Worm (Caenorhabditis elegans) whole organism, young adult: ENCODE data around the gene fbxa-164.
A peak's percentile ranks its signal among the peaks of the same experiment; 100 is the strongest.
"Not testable (repeated sequence)": the region's sequence is repeated elsewhere in the genome, so short reads cannot be mapped to it uniquely, and the experiment has no call there.

Source experiments
- B0019.2 ChIP-seq: fragments of 200-800 bp; sonication (Bioruptor generic); conservative IDR thresholded peaks from 2 replicates; pipeline ENCODE4 v1.3.6; 2022; ENCODE audit warnings: missing genetic modification reagents, missing genetic modification characterization, missing compliant biosample characterization
- B0035.1 ChIP-seq: sonication (generic microtip); optimal IDR thresholded peaks from 2 replicates; lab custom pipeline; 2016; ENCODE audit warnings: missing genetic modification characterization, mild to moderate bottlenecking, missing compliant biosample characterization, missing genotype, missing genetic modification reagents
- B0261.1 ChIP-seq: sonication (generic microtip); optimal IDR thresholded peaks from 2 replicates; lab custom pipeline; 2016; ENCODE audit warnings: mild to moderate bottlenecking, missing genetic modification characterization, moderate library complexity, missing compliant biosample characterization
- D2030.7 ChIP-seq: fragments of 200-800 bp; sonication (Bioruptor generic); IDR thresholded peaks from 2 replicates; pipeline ENCODE4 v1.3.6; 2022; ENCODE audit warnings: missing genetic modification reagents, missing genetic modification characterization, missing compliant biosample characterization
- F10E7.11 ChIP-seq: sonication (generic microtip); optimal IDR thresholded peaks from 2 replicates; lab custom pipeline; 2017; ENCODE audit warnings: mild to moderate bottlenecking, missing genetic modification characterization, moderate library complexity, missing compliant biosample characterization
- F22D6.2 ChIP-seq: sonication (generic microtip); optimal IDR thresholded peaks from 2 replicates; lab custom pipeline; 2016; ENCODE audit warnings: mild to moderate bottlenecking, missing genetic modification characterization, missing compliant biosample characterization
- F23B12.7 ChIP-seq: sonication (generic microtip); optimal IDR thresholded peaks from 2 replicates; lab custom pipeline; 2017; ENCODE audit warnings: missing genetic modification characterization, mild to moderate bottlenecking, missing compliant biosample characterization, antibody characterized with exemption, moderate library complexity; ENCODE audit not compliant: insufficient read depth
- K11D2.4 ChIP-seq: fragments of 200-800 bp; sonication (Bioruptor generic); IDR thresholded peaks from 2 replicates; pipeline ENCODE4 v1.3.6; 2022; ENCODE audit warnings: missing genetic modification reagents, missing genetic modification characterization, missing compliant biosample characterization
- T07F8.4 ChIP-seq: sonication (generic microtip); optimal IDR thresholded peaks from 2 replicates; lab custom pipeline; 2016; ENCODE audit warnings: mild to moderate bottlenecking, missing genetic modification characterization, moderate library complexity, missing compliant biosample characterization
- Y53F4B.3 ChIP-seq: fragments of 200-800 bp; sonication (Bioruptor generic); IDR thresholded peaks from 2 replicates; pipeline ENCODE4 v1.3.6; 2022; ENCODE audit warnings: missing genetic modification reagents, missing genetic modification characterization, missing compliant biosample characterization
- Y79H2A.3 ChIP-seq: fragments of 200-800 bp; sonication (Bioruptor generic); conservative IDR thresholded peaks from 2 replicates; pipeline ENCODE4 v1.3.6; 2022; ENCODE audit warnings: missing genetic modification reagents, missing genetic modification characterization, missing compliant biosample characterization
- ZK185.1 ChIP-seq: sonication (generic microtip); optimal IDR thresholded peaks from 2 replicates; lab custom pipeline; 2016; ENCODE audit warnings: mild to moderate bottlenecking, missing genetic modification characterization, missing compliant biosample characterization; ENCODE audit not compliant: poor library complexity, severe bottlenecking
- akir-1 ChIP-seq: fragments of 200-800 bp; sonication (Bioruptor generic); optimal IDR thresholded peaks from 2 replicates; lab custom pipeline; 2018; ENCODE audit warnings: mild to moderate bottlenecking, missing genetic modification characterization, moderate library complexity, missing compliant biosample characterization
- aptf-3 ChIP-seq: fragments of 200-800 bp; sonication (Bioruptor generic); IDR thresholded peaks from 2 replicates; pipeline ENCODE4 v1.3.6; 2022; ENCODE audit warnings: missing genetic modification characterization, missing compliant biosample characterization
- attf-6 ChIP-seq: fragments of 200-800 bp; sonication (Bioruptor generic); IDR thresholded peaks from 2 replicates; pipeline ENCODE4 v1.3.6; 2022; ENCODE audit warnings: missing genetic modification reagents, missing genetic modification characterization, missing compliant biosample characterization
- bed-1 ChIP-seq: fragments of 200-800 bp; sonication (Bioruptor generic); IDR thresholded peaks from 2 replicates; pipeline ENCODE4 v1.3.6; 2022; ENCODE audit warnings: missing genetic modification reagents, missing genetic modification characterization, missing compliant biosample characterization
- ccch-3 ChIP-seq: fragments of 200-800 bp; sonication (Bioruptor generic); optimal IDR thresholded peaks from 2 replicates; lab custom pipeline; 2018; ENCODE audit warnings: mild to moderate bottlenecking, missing genetic modification characterization, missing compliant biosample characterization
- ceh-100 ChIP-seq: fragments of 200-800 bp; sonication (Bioruptor generic); IDR thresholded peaks from 2 replicates; pipeline ENCODE4 v1.3.6; 2022; ENCODE audit warnings: missing genetic modification reagents, missing genetic modification characterization, missing compliant biosample characterization
- dpl-1 ChIP-seq: fragments of 150-350 bp; optimal IDR thresholded peaks from 2 replicates; lab custom pipeline; 2014; ENCODE audit warnings: missing biosample characterization, missing genetic modification reagents, missing genetic modification characterization
- egl-18 ChIP-seq: fragments of 200-800 bp; sonication (Bioruptor generic); IDR thresholded peaks from 2 replicates; pipeline ENCODE4 v1.3.6; 2022; ENCODE audit warnings: missing genetic modification reagents, missing genetic modification characterization, missing compliant biosample characterization
- egl-44 ChIP-seq: fragments of 200-800 bp; sonication (Bioruptor generic); IDR thresholded peaks from 2 replicates; pipeline ENCODE4 v1.3.6; 2022; ENCODE audit warnings: missing genetic modification reagents, missing genetic modification characterization, missing compliant biosample characterization
- let-607 ChIP-seq, 2 experiments: fragments of 200-800 bp in 1 of 2; sonication (Bioruptor generic) in 1 of 2; sonication (generic microtip) in 1 of 2; optimal IDR thresholded peaks; 2 replicates each; lab custom pipeline; 2016 to 2018; ENCODE audit warnings: mild to moderate bottlenecking in 2 of 2, missing compliant biosample characterization in 2 of 2, missing genetic modification characterization in 2 of 2, moderate library complexity in 2 of 2, missing genotype in 1 of 2
- lir-1 ChIP-seq: fragments of 200-800 bp; sonication (Bioruptor generic); conservative IDR thresholded peaks from 2 replicates; pipeline ENCODE4 v1.3.6; 2022; ENCODE audit warnings: missing genetic modification reagents, missing genetic modification characterization, missing compliant biosample characterization
- mcd-1 ChIP-seq: fragments of 200-800 bp; sonication (Bioruptor generic); IDR thresholded peaks from 2 replicates; pipeline ENCODE4 v1.3.6; 2022; ENCODE audit warnings: missing genetic modification reagents, missing genetic modification characterization, missing compliant biosample characterization
- mes-4 ChIP-seq: sonication (generic microtip); optimal IDR thresholded peaks from 2 replicates; lab custom pipeline; 2016; ENCODE audit warnings: missing genotype, missing genetic modification characterization, missing compliant biosample characterization
- nfya-1 ChIP-seq: sonication (generic microtip); optimal IDR thresholded peaks from 2 replicates; lab custom pipeline; 2017; ENCODE audit warnings: antibody characterized with exemption, missing compliant biosample characterization, missing genetic modification characterization, borderline replicate concordance; ENCODE audit not compliant: insufficient read depth
- nfya-2 ChIP-seq: fragments of 200-800 bp; sonication (Bioruptor generic); IDR thresholded peaks from 2 replicates; pipeline ENCODE4 v1.3.6; 2022; ENCODE audit warnings: missing genetic modification reagents, missing genetic modification characterization, missing compliant biosample characterization
- nhr-179 ChIP-seq: sonication (generic microtip); optimal IDR thresholded peaks from 2 replicates; lab custom pipeline; 2016; ENCODE audit warnings: mild to moderate bottlenecking, missing genetic modification characterization, missing compliant biosample characterization
- sdz-38 ChIP-seq: sonication (generic microtip); optimal IDR thresholded peaks from 2 replicates; lab custom pipeline; 2016; ENCODE audit warnings: missing genotype, missing genetic modification characterization, missing compliant biosample characterization
- snpc-3.4 ChIP-seq: sonication (generic microtip); optimal IDR thresholded peaks from 2 replicates; lab custom pipeline; 2017; ENCODE audit warnings: missing genetic modification characterization, mild to moderate bottlenecking, missing compliant biosample characterization, antibody characterized with exemption, moderate library complexity, missing genotype, missing genetic modification reagents
- tbp1 ChIP-seq: fragments of 200-800 bp; sonication (Bioruptor generic); optimal IDR thresholded peaks from 2 replicates; lab custom pipeline; 2018; ENCODE audit warnings: mild to moderate bottlenecking, missing genetic modification characterization, missing compliant biosample characterization
- tbx-9 ChIP-seq: sonication (generic microtip); optimal IDR thresholded peaks from 2 replicates; lab custom pipeline; 2016; ENCODE audit warnings: borderline replicate concordance, missing genetic modification characterization, inconsistent platforms, missing compliant biosample characterization
- zfh-2 ChIP-seq: fragments of 200-800 bp; sonication (Bioruptor generic); conservative IDR thresholded peaks from 2 replicates; pipeline ENCODE4 v1.3.6; 2022; ENCODE audit warnings: missing genetic modification reagents, missing genetic modification characterization, missing compliant biosample characterization
- ztf-3 ChIP-seq: fragments of 200-800 bp; sonication (Bioruptor generic); optimal IDR thresholded peaks from 2 replicates; lab custom pipeline; 2018; ENCODE audit warnings: mild to moderate bottlenecking, missing genetic modification characterization, missing compliant biosample characterization

The fbxa-164 gene

DNA sequence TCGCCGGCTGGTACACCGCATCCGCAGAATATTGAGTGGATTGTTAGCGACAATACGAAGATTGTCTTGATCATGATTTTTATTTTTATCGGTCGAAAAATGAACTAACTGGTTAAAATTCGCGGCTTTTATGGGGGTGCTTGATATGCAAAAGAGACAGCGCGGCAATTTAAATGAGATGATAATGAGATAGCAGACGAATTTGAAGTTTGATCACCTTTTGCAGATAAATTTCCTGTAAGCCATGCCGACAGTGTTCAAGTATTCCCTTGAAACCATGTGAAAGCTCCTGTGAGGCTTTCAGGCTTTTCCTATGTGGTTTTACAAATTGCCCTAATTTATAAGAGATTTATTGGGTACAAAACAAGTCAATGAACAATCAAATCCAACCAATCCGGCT lies 32.3 kb upstream of the fbxa-164 start, which contains the start of gene ZC204.17:
Gene ZC204.17 (minus strand): TSS at position 101 of the 400 bp plus-strand sequence.
- no peak for TF ChIP-seq ccch-3 (GFP tag; lab: Kevin White, UChicago)
- TF ChIP-seq ceh-100 (GFP tag; lab: Robert Waterston, UW) = no peak
- no peak for TF ChIP-seq nfya-2 (GFP tag; lab: Robert Waterston, UW)
- TF ChIP-seq sdz-38 = no peak
- TF ChIP-seq egl-18 (GFP tag; lab: Robert Waterston, UW) = no peak
- no peak for TF ChIP-seq nfya-1 (tag; lab: Kevin White, UChicago)
- TF ChIP-seq B0261.1 (tag; lab: Kevin White, UChicago) = no peak
- no peak for TF ChIP-seq ZK185.1 (tag; lab: Kevin White, UChicago)
- no peak for TF ChIP-seq ztf-3 (GFP tag; lab: Kevin White, UChicago)
- no peak for TF ChIP-seq egl-44 (GFP tag; lab: Robert Waterston, UW)
- no peak for TF ChIP-seq lir-1 (GFP tag; lab: Robert Waterston, UW)
- no peak for TF ChIP-seq mes-4

DNA sequence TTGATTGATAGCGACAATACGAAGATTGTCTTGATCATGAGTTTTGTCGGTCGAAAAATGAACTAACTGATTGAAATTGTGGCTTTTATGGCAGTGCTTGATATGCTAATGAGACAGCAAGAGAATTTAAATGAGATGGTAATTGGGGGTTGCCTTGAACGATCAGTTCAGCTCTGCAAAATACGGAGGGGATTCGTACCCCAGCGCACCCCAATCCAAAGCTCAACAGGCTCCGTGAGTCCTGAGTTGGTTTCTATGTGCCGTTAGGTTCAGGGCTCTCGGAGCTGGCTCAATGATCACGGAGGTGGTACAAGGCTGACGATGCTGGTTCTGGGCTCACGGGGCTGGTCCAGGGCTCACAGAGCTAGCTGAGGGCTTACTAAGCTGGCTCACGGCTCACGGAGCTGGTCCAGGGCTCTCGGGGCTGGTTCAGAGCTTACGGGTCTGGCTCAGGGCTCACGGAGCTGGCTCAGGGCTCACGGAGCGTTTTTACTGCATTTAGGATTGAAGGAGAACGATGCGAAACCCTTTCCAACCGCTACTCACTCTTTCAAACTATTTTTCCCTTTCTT lies 31.0 kb upstream of the fbxa-164 start, which contains the start of gene ZC204.6:
Gene ZC204.6 (minus strand): TSS at position 51 of the 572 bp plus-strand sequence.
- TF ChIP-seq zfh-2 (GFP tag; lab: Robert Waterston, UW) = peak; percentile 84
- TF ChIP-seq B0035.1 = no peak

DNA sequence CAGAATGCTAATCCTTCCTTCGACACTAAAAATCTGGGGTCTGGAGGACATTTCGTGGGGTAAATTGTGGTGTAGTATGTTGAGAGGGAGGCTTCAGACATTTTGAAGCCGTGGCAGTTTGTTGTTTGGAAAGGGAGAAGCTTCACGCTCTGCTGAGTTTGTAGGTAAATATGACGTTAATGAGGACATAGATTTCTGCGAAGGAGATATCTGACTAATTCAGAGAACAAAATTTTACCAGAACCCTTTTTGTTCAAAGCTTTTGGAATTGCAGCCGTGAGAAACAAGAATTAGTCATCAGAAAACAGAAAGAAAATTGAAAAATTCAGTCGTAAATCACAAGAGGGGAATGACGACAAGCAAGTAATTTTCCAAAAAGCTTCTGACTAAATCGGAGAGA lies 26.6 kb upstream of the fbxa-164 start, which contains the start of gene srh-72:
Gene srh-72 (minus strand): TSS at position 101 of the 400 bp plus-strand sequence.
- TF ChIP-seq lir-1 (GFP tag; lab: Robert Waterston, UW) (no peak), T07F8.4 (tag; lab: Kevin White, UChicago) (no peak), dpl-1 (GFP tag; lab: Kevin White, UChicago) (no peak), snpc-3.4 (tag; lab: Kevin White, UChicago) (no peak), F10E7.11 (no peak), Y53F4B.3 (no peak), F23B12.7 (tag; lab: Kevin White, UChicago) (no peak), tbx-9 (tag; lab: Kevin White, UChicago) (no peak), egl-18 (GFP tag; lab: Robert Waterston, UW) (no peak), attf-6 (GFP tag; lab: Robert Waterston, UW) (no peak), B0019.2 (GFP tag; lab: Robert Waterston, UW) (no peak), nfya-2 (GFP tag; lab: Robert Waterston, UW) (no peak), aptf-3 (no peak), akir-1 (GFP tag; lab: Kevin White, UChicago) (no peak), mcd-1 (GFP tag; lab: Robert Waterston, UW) (no peak), tbp1 (GFP tag; lab: Kevin White, UChicago) (no peak), let-607 (tag; optimal IDR thresholded peaks at IDR 0.05; lab: Kevin White, UChicago) (no peak), nhr-179 (tag; lab: Kevin White, UChicago) (no peak), bed-1 (GFP tag; lab: Robert Waterston, UW) (no peak), D2030.7 (GFP tag; lab: Robert Waterston, UW) (no peak)
- TF ChIP-seq, all 124 proteins: peak for 0

DNA sequence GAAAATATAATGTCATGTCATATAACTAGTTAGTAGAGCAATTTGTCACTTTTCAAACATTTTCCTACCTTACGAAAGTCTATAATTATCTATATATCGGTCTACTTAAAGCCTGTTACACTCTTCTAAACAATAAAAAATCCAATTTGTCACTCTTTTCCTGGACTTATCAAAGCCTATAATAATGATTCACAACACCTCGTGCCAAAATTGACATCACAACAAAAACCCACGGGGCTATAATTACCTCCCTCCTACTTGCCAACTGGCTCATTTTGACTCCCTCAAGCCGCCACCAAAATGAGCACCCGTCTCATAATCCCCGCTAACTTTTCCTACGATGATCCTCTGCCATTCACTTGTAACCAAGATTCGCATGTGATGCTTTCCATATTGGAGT lies 22.5 kb upstream of the fbxa-164 start, which contains the start of gene srg-20:
Gene srg-20 (plus strand): TSS at position 301 of the 400 bp plus-strand sequence.
- TF ChIP-seq K11D2.4 (GFP tag; lab: Robert Waterston, UW); Y79H2A.3 (GFP tag; lab: Robert Waterston, UW); F22D6.2 (tag; lab: Kevin White, UChicago): not testable (repeated sequence)
